Fruit fly (Drosophila melanogaster) whole organism, embryonic: Measurements from ENCODE around the gene qless.

ENCODE experiments used
- Ada2b ChIP-seq: fragments of 200-800 bp; sonication (Bioruptor generic); IDR thresholded peaks from 2 replicates; pipeline ENCODE4 v1.3.6; 2022; ENCODE audit warnings: missing biosample characterization, missing genetic modification characterization
- Awh ChIP-seq: fragments of 200-800 bp; sonication (Bioruptor generic); IDR thresholded peaks from 2 replicates; pipeline ENCODE4, ENCODE4 v1.3.6; 2022; ENCODE audit warnings: missing biosample characterization, missing genetic modification characterization
- BtbVII ChIP-seq: fragments of 200-800 bp; sonication (Bioruptor generic); optimal IDR thresholded peaks from 3 replicates; lab custom pipeline; 2017; ENCODE audit warnings: missing biosample characterization, mild to moderate bottlenecking, missing genetic modification characterization
- CG12219 ChIP-seq: fragments of 200-800 bp; sonication (Bioruptor generic); optimal IDR thresholded peaks from 3 replicates; lab custom pipeline; 2018; ENCODE audit warnings: missing biosample characterization, mild to moderate bottlenecking, missing genetic modification characterization
- CG12744 ChIP-seq: fragments of 200-800 bp; sonication (Bioruptor generic); optimal IDR thresholded peaks from 2 replicates; lab custom pipeline; 2016; ENCODE audit warnings: missing biosample characterization, missing genetic modification characterization
- CG15269 ChIP-seq: fragments of 200-800 bp; sonication (Bioruptor generic); optimal IDR thresholded peaks from 2 replicates; lab custom pipeline; 2018; ENCODE audit warnings: missing biosample characterization, mild to moderate bottlenecking, missing genetic modification characterization, moderate library complexity
- CG1647 ChIP-seq: fragments of 200-800 bp; sonication (Bioruptor generic); optimal IDR thresholded peaks from 3 replicates; lab custom pipeline; 2016; ENCODE audit warnings: missing biosample characterization, missing genetic modification characterization
- CG17568 ChIP-seq: fragments of 200-800 bp; sonication (Bioruptor generic); optimal IDR thresholded peaks from 2 replicates; lab custom pipeline; 2018; ENCODE audit warnings: missing biosample characterization, mild to moderate bottlenecking, missing genetic modification characterization, moderate library complexity
- CG18011 ChIP-seq: fragments of 200-800 bp; sonication (Bioruptor generic); optimal IDR thresholded peaks from 2 replicates; lab custom pipeline; 2017; ENCODE audit warnings: missing biosample characterization, missing genetic modification characterization, mild to moderate bottlenecking, moderate library complexity, missing genotype
- CG1832 ChIP-seq: fragments of 200-800 bp; sonication (Bioruptor generic); optimal IDR thresholded peaks from 2 replicates; lab custom pipeline; 2017; ENCODE audit warnings: missing biosample characterization, mild to moderate bottlenecking, missing genetic modification characterization, inconsistent platforms
- CG2202 ChIP-seq: fragments of 200-800 bp; sonication (Bioruptor generic); optimal IDR thresholded peaks from 2 replicates; lab custom pipeline; 2018; ENCODE audit warnings: missing biosample characterization, mild to moderate bottlenecking, missing genetic modification characterization
- CG30403 ChIP-seq: fragments of 200-800 bp; sonication (Bioruptor generic); optimal IDR thresholded peaks from 3 replicates; lab custom pipeline; 2016; ENCODE audit warnings: missing biosample characterization, missing genetic modification characterization
- CG32767 ChIP-seq: fragments of 200-800 bp; sonication (Bioruptor generic); IDR thresholded peaks from 2 replicates; pipeline ENCODE4 v1.3.6; 2022; ENCODE audit warnings: missing biosample characterization, missing genetic modification characterization
- CG32772 ChIP-seq: fragments of 200-800 bp; sonication (Bioruptor generic); IDR thresholded peaks from 2 replicates; pipeline ENCODE4 v1.3.6; 2022; ENCODE audit warnings: missing biosample characterization, missing genetic modification characterization
- CG3407 ChIP-seq: fragments of 200-800 bp; sonication (Bioruptor generic); optimal IDR thresholded peaks from 2 replicates; lab custom pipeline; 2018; ENCODE audit warnings: missing biosample characterization, mild to moderate bottlenecking, missing genetic modification characterization
- CG4282 ChIP-seq: fragments of 200-800 bp; sonication (Bioruptor generic); optimal IDR thresholded peaks from 2 replicates; lab custom pipeline; 2016; ENCODE audit warnings: missing biosample characterization, missing genetic modification characterization
- CG4328 ChIP-seq: fragments of 200-800 bp; sonication (Bioruptor generic); optimal IDR thresholded peaks from 3 replicates; lab custom pipeline; 2017; ENCODE audit warnings: missing biosample characterization, missing genetic modification reagents, missing genetic modification characterization
- CG4404 ChIP-seq: fragments of 200-800 bp; sonication (Bioruptor generic); IDR thresholded peaks from 2 replicates; pipeline ENCODE4 v1.3.6; 2022; ENCODE audit warnings: missing biosample characterization, missing genetic modification characterization
- CG7839 ChIP-seq: fragments of 200-800 bp; sonication (Bioruptor generic); optimal IDR thresholded peaks from 3 replicates; lab custom pipeline; 2018; ENCODE audit warnings: missing biosample characterization, mild to moderate bottlenecking, missing genetic modification characterization, moderate library complexity
- CG7928 ChIP-seq: fragments of 200-800 bp; sonication (Bioruptor generic); optimal IDR thresholded peaks from 2 replicates; lab custom pipeline; 2017; ENCODE audit warnings: missing biosample characterization, mild to moderate bottlenecking, missing genetic modification characterization
- CG9215 ChIP-seq: fragments of 200-800 bp; sonication (Bioruptor generic); IDR thresholded peaks from 2 replicates; pipeline ENCODE4 v1.3.6; 2022; ENCODE audit warnings: missing biosample characterization, missing genetic modification characterization
- CG9609 ChIP-seq: fragments of 200-800 bp; sonication (Bioruptor generic); optimal IDR thresholded peaks from 3 replicates; lab custom pipeline; 2016; ENCODE audit warnings: missing biosample characterization, missing genetic modification characterization
- CHES-1-like ChIP-seq: fragments of 200-800 bp; sonication (Bioruptor generic); optimal IDR thresholded peaks from 2 replicates; lab custom pipeline; 2016; ENCODE audit warnings: missing biosample characterization, missing genetic modification characterization
- Deaf1 ChIP-seq: fragments of 200-800 bp; optimal IDR thresholded peaks from 3 replicates; lab custom pipeline; 2019; ENCODE audit warnings: missing biosample characterization, mild to moderate bottlenecking, missing genetic modification characterization, moderate library complexity
- Dip3 ChIP-seq: fragments of 200-800 bp; sonication (Bioruptor generic); optimal IDR thresholded peaks from 3 replicates; lab custom pipeline; 2016; ENCODE audit warnings: missing biosample characterization, missing genetic modification characterization
- Ets65A ChIP-seq: fragments of 200-800 bp; sonication (Bioruptor generic); peaks from one replicate; lab custom pipeline; 2016; ENCODE audit warnings: missing biosample characterization, missing genetic modification characterization
- HLH4C ChIP-seq: fragments of 200-800 bp; sonication (Bioruptor generic); IDR thresholded peaks from 3 replicates; pipeline ENCODE4 v1.3.6; 2022; ENCODE audit warnings: missing biosample characterization, missing genetic modification characterization; ENCODE audit not compliant: partially characterized antibody
- Hand ChIP-seq: fragments of 200-800 bp; sonication (Bioruptor generic); optimal IDR thresholded peaks from 2 replicates; lab custom pipeline; 2017; ENCODE audit warnings: mild to moderate bottlenecking, missing biosample characterization, missing genetic modification reagents, missing genetic modification characterization
- Hr39 ChIP-seq: fragments of >200 bp; optimal IDR thresholded peaks from 2 replicates; lab custom pipeline; 2017
- Mes4 ChIP-seq: fragments of 200-800 bp; sonication (Bioruptor generic); optimal IDR thresholded peaks from 2 replicates; lab custom pipeline; 2016; ENCODE audit warnings: missing biosample characterization, missing genetic modification characterization
- Nf-YA ChIP-seq: fragments of 200-800 bp; sonication (Bioruptor generic); IDR thresholded peaks from 2 replicates; pipeline ENCODE4 v1.3.6; 2022; ENCODE audit warnings: missing biosample characterization, missing genetic modification characterization
- Oaz ChIP-seq: fragments of 200-800 bp; sonication (Bioruptor generic); IDR thresholded peaks from 2 replicates; pipeline ENCODE4 v1.3.6; 2022; ENCODE audit warnings: missing biosample characterization, missing genetic modification characterization
- Sin3A ChIP-seq: fragments of >200 bp; optimal IDR thresholded peaks from 2 replicates; lab custom pipeline; 2018
- Sry-δ ChIP-seq: fragments of 200-800 bp; sonication (Bioruptor generic); optimal IDR thresholded peaks from 2 replicates; lab custom pipeline; 2016; ENCODE audit warnings: missing biosample characterization, missing genetic modification characterization
- Vsx1 ChIP-seq: fragments of 200-800 bp; sonication (Bioruptor generic); optimal IDR thresholded peaks from 2 replicates; lab custom pipeline; 2017; ENCODE audit warnings: missing biosample characterization, mild to moderate bottlenecking, missing genetic modification characterization, missing genetic modification reagents
- cad ChIP-seq: fragments of >200 bp; optimal IDR thresholded peaks from 2 replicates; lab custom pipeline; 2017; ENCODE audit warnings: missing biosample characterization, missing genetic modification characterization
- crp ChIP-seq, 2 experiments: fragments of 200-800 bp; sonication (Bioruptor generic); optimal IDR thresholded peaks; 2 replicates in 1 of 2; 3 replicates in 1 of 2; lab custom pipeline; 2017; ENCODE audit warnings: missing biosample characterization in 2 of 2, missing genetic modification characterization in 2 of 2, mild to moderate bottlenecking in 1 of 2, moderate library complexity in 1 of 2
- dmrt99B ChIP-seq: fragments of 200-800 bp; sonication (Bioruptor generic); optimal IDR thresholded peaks from 2 replicates; lab custom pipeline; 2018; ENCODE audit warnings: missing biosample characterization, mild to moderate bottlenecking, missing genetic modification characterization, moderate library complexity
- fu2 ChIP-seq: fragments of 200-800 bp; sonication (Bioruptor generic); optimal IDR thresholded peaks from 2 replicates; lab custom pipeline; 2016; ENCODE audit warnings: missing biosample characterization, missing genetic modification characterization
- gem ChIP-seq: fragments of 200-800 bp; sonication (Bioruptor generic); optimal IDR thresholded peaks from 2 replicates; lab custom pipeline; 2019; ENCODE audit warnings: missing biosample characterization, mild to moderate bottlenecking, missing genetic modification characterization, moderate library complexity
- hbn ChIP-seq: fragments of 200-800 bp; sonication (Bioruptor generic); IDR thresholded peaks from 2 replicates; pipeline ENCODE4 v1.3.6; 2022; ENCODE audit warnings: missing biosample characterization, missing genetic modification characterization; ENCODE audit not compliant: partially characterized antibody
- insv ChIP-seq, 2 experiments: fragments of 200-800 bp; sonication (Bioruptor generic); optimal IDR thresholded peaks; 3 replicates each; lab custom pipeline; 2016 to 2018; ENCODE audit warnings: missing biosample characterization in 2 of 2, missing genetic modification characterization in 2 of 2
- jing ChIP-seq: fragments of 200-800 bp; sonication (Bioruptor generic); optimal IDR thresholded peaks from 2 replicates; lab custom pipeline; 2018; ENCODE audit warnings: missing biosample characterization, mild to moderate bottlenecking, missing genetic modification characterization
- kay ChIP-seq: fragments of 200-800 bp; sonication (Bioruptor generic); optimal IDR thresholded peaks from 2 replicates; lab custom pipeline; 2016; ENCODE audit warnings: missing biosample characterization, missing genetic modification characterization
- lilli ChIP-seq: fragments of 200-800 bp; sonication (Bioruptor generic); optimal IDR thresholded peaks from 3 replicates; lab custom pipeline; 2016; ENCODE audit warnings: missing biosample characterization, missing genetic modification characterization
- pros ChIP-seq: fragments of 200-800 bp; sonication (Bioruptor generic); optimal IDR thresholded peaks from 3 replicates; lab custom pipeline; 2019; ENCODE audit warnings: missing biosample characterization, mild to moderate bottlenecking, missing genetic modification characterization, moderate library complexity
- pzg ChIP-seq: fragments of 200-800 bp; sonication (Bioruptor generic); optimal IDR thresholded peaks from 3 replicates; lab custom pipeline; 2018; ENCODE audit warnings: missing biosample characterization, mild to moderate bottlenecking, missing genetic modification characterization, moderate library complexity
- repo ChIP-seq: fragments of 200-800 bp; sonication (Bioruptor generic); optimal IDR thresholded peaks from 2 replicates; lab custom pipeline; 2016; ENCODE audit warnings: missing biosample characterization, missing genetic modification characterization
- sima ChIP-seq: fragments of 200-800 bp; sonication (Bioruptor generic); optimal IDR thresholded peaks from 2 replicates; lab custom pipeline; 2016; ENCODE audit warnings: missing biosample characterization, missing genetic modification characterization
- so ChIP-seq: fragments of 200-800 bp; sonication (Bioruptor generic); IDR thresholded peaks from 3 replicates; pipeline ENCODE4 v1.3.6; 2022; ENCODE audit warnings: missing biosample characterization, missing genetic modification characterization

qless gene

dm6 chr3R:31252093-31252962 lies at the start of gene qless, which contains the start of gene mRpL32:
Gene qless, minus strand, starts transcription at chr3R:31252608.
Gene mRpL32, plus strand, starts transcription at chr3R:31252872.
- peak; percentile 66 for TF ChIP-seq HLH4C (GFP tag; lab: Robert Waterston, UW)
- peak; percentile 71 for TF ChIP-seq kay (GFP tag; lab: Kevin White, UChicago)
- 0 out of 3 replicates have a peak, but pooled peaks have one; percentile 66 for TF ChIP-seq so (GFP tag; lab: Robert Waterston, UW)
- TF ChIP-seq CG1832, result no peak
- TF ChIP-seq sima (GFP tag; lab: Kevin White, UChicago), result no peak
- TF ChIP-seq hbn (GFP tag; lab: Robert Waterston, UW), result peak; percentile 70; the same call in 1 of the 2 replicates
- peak; percentile 61 for TF ChIP-seq CG1647 (GFP tag; lab: Kevin White, UChicago)
- TF ChIP-seq BtbVII, result peak; percentile 15
- peak; percentile 54 for TF ChIP-seq CG32767 (GFP tag; lab: Robert Waterston, UW)
- peak; percentile 94 to 99 for TF ChIP-seq crp (GFP tag; optimal IDR thresholded peaks at IDR 0.05; lab: Kevin White, UChicago)
- no peak for TF ChIP-seq CG17568 (GFP tag; lab: Kevin White, UChicago)
- peak; percentile 76 for TF ChIP-seq Awh (GFP tag; lab: Robert Waterston, UW)
- TF ChIP-seq CG4328 (GFP tag; lab: Kevin White, UChicago), result no peak
- no peak for TF ChIP-seq Oaz (GFP tag; lab: Robert Waterston, UW)
- peak; percentile 39; the same call in 1 of the 2 replicates for TF ChIP-seq Nf-YA (GFP tag; lab: Robert Waterston, UW)
- peak; percentile 64 for TF ChIP-seq Sin3A
- TF ChIP-seq CG3407, result no peak
- peak; percentile 58 for TF ChIP-seq CHES-1-like (GFP tag; lab: Kevin White, UChicago)
- TF ChIP-seq jing (GFP tag; lab: Kevin White, UChicago), result no peak
- TF ChIP-seq CG7839, result no peak
- TF ChIP-seq gem (tag; lab: Kevin White, UChicago), result peak; percentile 72
- TF ChIP-seq Ets65A (GFP tag; lab: Kevin White, UChicago), result peak; percentile 95
- peak; percentile 29 for TF ChIP-seq CG18011 (GFP tag; lab: Kevin White, UChicago)
- no peak for TF ChIP-seq pros (GFP tag; lab: Kevin White, UChicago)
- no peak for TF ChIP-seq Hr39 (lab: Kevin White, UChicago)
- peak; percentile 48 for TF ChIP-seq repo
- TF ChIP-seq CG2202, result no peak
- peak; percentile 59 for TF ChIP-seq fu2 (GFP tag; lab: Kevin White, UChicago)
- TF ChIP-seq Deaf1 (tag; lab: Kevin White, UChicago), result peak; percentile 94
- TF ChIP-seq CG32772 (GFP tag; lab: Robert Waterston, UW), result peak; percentile 72
- TF ChIP-seq dmrt99B (tag; lab: Kevin White, UChicago), result no peak
- peak; percentile 66 for TF ChIP-seq pzg (GFP tag; lab: Kevin White, UChicago)
- TF ChIP-seq CG9609, result peak; percentile 26
- TF ChIP-seq Ada2b (GFP tag; lab: Robert Waterston, UW), result peak; percentile 75
- TF ChIP-seq insv (GFP tag; optimal IDR thresholded peaks at IDR 0.05; lab: Kevin White, UChicago), result no peak
- TF ChIP-seq CG4282 (GFP tag; lab: Kevin White, UChicago), result no peak
- TF ChIP-seq CG7928 (GFP tag; lab: Kevin White, UChicago), result peak; percentile 67
- TF ChIP-seq Mes4 (GFP tag; lab: Kevin White, UChicago), result peak; percentile 40
- TF ChIP-seq Vsx1 (GFP tag; lab: Kevin White, UChicago), result no peak
- TF ChIP-seq Sry-δ (GFP tag; lab: Kevin White, UChicago), result peak; percentile 94
- TF ChIP-seq Dip3 (GFP tag; lab: Kevin White, UChicago), result peak; percentile 19
- TF ChIP-seq CG12219, result no peak
- TF ChIP-seq cad, result no peak
- peak; percentile 70 for TF ChIP-seq lilli (GFP tag; lab: Kevin White, UChicago)
- TF ChIP-seq Hand (GFP tag; lab: Kevin White, UChicago), result no peak
- TF ChIP-seq CG4404 (GFP tag; lab: Robert Waterston, UW), result peak; percentile 74
- TF ChIP-seq CG9215, result peak; percentile 74
- no peak for TF ChIP-seq CG12744 (GFP tag; lab: Kevin White, UChicago)
- TF ChIP-seq CG30403 (GFP tag; lab: Kevin White, UChicago), result peak; percentile 72
- TF ChIP-seq CG15269 (tag; lab: Kevin White, UChicago), result no peak
